Worm (Caenorhabditis elegans) whole organism, midembryonic: Measurements from ENCODE around the gene C31A11.13.

ENCODE experiments used
- T22C8.4 ChIP-seq: fragments of 200-800 bp; sonication (Bioruptor generic); IDR thresholded peaks from 2 replicates; pipeline ENCODE4 v1.3.6; 2022; ENCODE audit warnings: missing genetic modification characterization, missing compliant biosample characterization
- cog-1 ChIP-seq: sonication (generic microtip); optimal IDR thresholded peaks from 2 replicates; lab custom pipeline; 2016; ENCODE audit warnings: missing genetic modification characterization, missing compliant biosample characterization
- klf-2 ChIP-seq: fragments of 200-800 bp; sonication (Bioruptor generic); conservative IDR thresholded peaks from 2 replicates; pipeline ENCODE4 v1.3.6; 2022; ENCODE audit warnings: missing genetic modification reagents, missing genetic modification characterization, missing compliant biosample characterization

DNA sequence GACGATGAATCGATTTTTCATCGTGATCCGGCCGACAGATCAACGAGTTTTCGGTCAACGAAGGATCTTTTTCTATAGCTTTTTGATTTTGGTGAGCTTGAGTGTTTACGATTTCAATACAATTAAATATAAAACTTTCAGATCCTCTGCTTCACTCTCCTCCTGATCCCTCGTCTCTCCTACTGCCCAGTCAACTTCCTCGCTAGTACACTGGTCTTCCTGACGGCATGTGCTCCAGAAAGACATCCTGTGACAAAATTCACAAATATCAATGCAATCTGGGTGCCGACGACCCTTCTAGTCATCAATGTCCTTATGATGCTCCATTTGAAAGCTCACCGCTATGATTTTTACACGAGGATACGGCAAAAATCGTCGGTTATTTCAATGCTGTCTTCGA, 6.0 kb upstream of the C31A11.13 start:
- TF ChIP-seq cog-1 (tag; lab: Kevin White, UChicago) (no peak), T22C8.4 (no peak), klf-2 (GFP tag; lab: Robert Waterston, UW) (no peak)
